Worm (Caenorhabditis elegans) whole organism, mixed stage, embryonic: Measurements from ENCODE around the gene ZC190.10.

ENCODE experiments used
- M03D4.4 ChIP-seq: sonication (generic microtip); optimal IDR thresholded peaks from 2 replicates; lab custom pipeline; 2017; ENCODE audit warnings: mild to moderate bottlenecking, missing genetic modification characterization, missing compliant biosample characterization
- bed-3 ChIP-seq: fragments of 200-800 bp; sonication (Bioruptor generic); optimal IDR thresholded peaks from 3 replicates; lab custom pipeline; 2018; ENCODE audit warnings: mild to moderate bottlenecking, missing genetic modification characterization, moderate library complexity, missing compliant biosample characterization
- blmp-1 ChIP-seq: fragments of 150-350 bp; optimal IDR thresholded peaks from 2 replicates; lab custom pipeline; 2014; ENCODE audit warnings: missing biosample characterization, missing genetic modification characterization
- ceh-39 ChIP-seq: fragments of 150-350 bp; optimal IDR thresholded peaks from 2 replicates; lab custom pipeline; 2014; ENCODE audit warnings: missing biosample characterization, missing genetic modification characterization
- ceh-43 ChIP-seq: fragments of 200-800 bp; sonication (Bioruptor generic); optimal IDR thresholded peaks from 2 replicates; lab custom pipeline; 2018; ENCODE audit warnings: mild to moderate bottlenecking, missing genetic modification characterization, moderate library complexity, missing compliant biosample characterization
- ces-1 ChIP-seq: fragments of 150-350 bp; optimal IDR thresholded peaks from 2 replicates; lab custom pipeline; 2014; ENCODE audit warnings: missing biosample characterization, missing genetic modification reagents, missing genetic modification characterization
- cnd-1 ChIP-seq: fragments of 200-800 bp; sonication (Bioruptor generic); optimal IDR thresholded peaks from 2 replicates; lab custom pipeline; 2018; ENCODE audit warnings: mild to moderate bottlenecking, missing genetic modification characterization, missing compliant biosample characterization
- drap-1 ChIP-seq: fragments of 200-800 bp; sonication (Bioruptor generic); optimal IDR thresholded peaks from 3 replicates; lab custom pipeline; 2018; ENCODE audit warnings: mild to moderate bottlenecking, missing genetic modification characterization, missing compliant biosample characterization
- elt-1 ChIP-seq: sonication (generic microtip); optimal IDR thresholded peaks from 2 replicates; lab custom pipeline; 2017; ENCODE audit warnings: missing genetic modification characterization, mild to moderate bottlenecking, missing compliant biosample characterization, antibody characterized with exemption, moderate library complexity, borderline replicate concordance; ENCODE audit not compliant: insufficient read depth
- elt-3 ChIP-seq: fragments of 150-350 bp; optimal IDR thresholded peaks from 2 replicates; lab custom pipeline; 2014; ENCODE audit warnings: missing biosample characterization, missing genetic modification characterization
- flh-1 ChIP-seq: fragments of 200-800 bp; sonication (Bioruptor generic); optimal IDR thresholded peaks from 2 replicates; lab custom pipeline; 2018; ENCODE audit warnings: mild to moderate bottlenecking, missing genetic modification characterization, moderate library complexity, missing compliant biosample characterization
- ham-2 ChIP-seq: fragments of 200-800 bp; sonication (Bioruptor generic); optimal IDR thresholded peaks from 2 replicates; lab custom pipeline; 2018; ENCODE audit warnings: mild to moderate bottlenecking, missing genetic modification characterization, missing compliant biosample characterization
- hlh-1 ChIP-seq: fragments of 150-350 bp; optimal IDR thresholded peaks from 2 replicates; lab custom pipeline; 2014; ENCODE audit warnings: missing biosample characterization, missing genetic modification reagents, missing genetic modification characterization
- lin-13 ChIP-seq: fragments of 150-350 bp; optimal IDR thresholded peaks from 2 replicates; lab custom pipeline; 2014; ENCODE audit warnings: missing biosample characterization, missing genetic modification characterization
- lsy-2 ChIP-seq: fragments of 150-350 bp; optimal IDR thresholded peaks from 2 replicates; lab custom pipeline; 2014; ENCODE audit warnings: missing biosample characterization, missing genetic modification characterization
- mab-5 ChIP-seq: fragments of 150-350 bp; optimal IDR thresholded peaks from 2 replicates; lab custom pipeline; 2014; ENCODE audit warnings: missing biosample characterization, missing genetic modification characterization
- mep-1 ChIP-seq: fragments of 150-350 bp; optimal IDR thresholded peaks from 2 replicates; lab custom pipeline; 2017; ENCODE audit warnings: missing biosample characterization, missing genetic modification reagents, missing genetic modification characterization, inconsistent platforms
- mls-2 ChIP-seq: sonication (generic microtip); optimal IDR thresholded peaks from 2 replicates; lab custom pipeline; 2016; ENCODE audit warnings: mild to moderate bottlenecking, missing genetic modification characterization, moderate library complexity, missing compliant biosample characterization
- nhr-12 ChIP-seq: fragments of 150-350 bp; optimal IDR thresholded peaks from 2 replicates; lab custom pipeline; 2014; ENCODE audit warnings: missing biosample characterization, missing genetic modification characterization
- nhr-2 ChIP-seq: fragments of 150-350 bp; optimal IDR thresholded peaks from 2 replicates; lab custom pipeline; 2014; ENCODE audit warnings: missing biosample characterization, missing genetic modification characterization
- nhr-237 ChIP-seq: fragments of 150-350 bp; optimal IDR thresholded peaks from 2 replicates; lab custom pipeline; 2014; ENCODE audit warnings: missing biosample characterization, missing genetic modification characterization
- nhr-28 ChIP-seq: fragments of 150-350 bp; optimal IDR thresholded peaks from 2 replicates; lab custom pipeline; 2014; ENCODE audit warnings: missing biosample characterization, missing genetic modification characterization
- nhr-76 ChIP-seq: sonication (generic microtip); optimal IDR thresholded peaks from 2 replicates; lab custom pipeline; 2017; ENCODE audit warnings: missing biosample characterization, missing genetic modification characterization
- sem-2 ChIP-seq: fragments of 200-800 bp; sonication (Bioruptor generic); optimal IDR thresholded peaks from 2 replicates; lab custom pipeline; 2018; ENCODE audit warnings: mild to moderate bottlenecking, missing genetic modification characterization, missing compliant biosample characterization
- tbx-8 ChIP-seq: fragments of 200-800 bp; sonication (Bioruptor generic); optimal IDR thresholded peaks from 2 replicates; lab custom pipeline; 2018; ENCODE audit warnings: mild to moderate bottlenecking, missing genetic modification characterization, moderate library complexity, missing compliant biosample characterization
- unc-120 ChIP-seq: sonication (generic microtip); optimal IDR thresholded peaks from 2 replicates; lab custom pipeline; 2017; ENCODE audit warnings: missing genetic modification characterization, missing compliant biosample characterization; ENCODE audit not compliant: poor library complexity, severe bottlenecking
- unc-39 ChIP-seq: fragments of 150-350 bp; optimal IDR thresholded peaks from 2 replicates; lab custom pipeline; 2014; ENCODE audit warnings: missing biosample characterization, missing genetic modification characterization
- unc-62 ChIP-seq: fragments of 150-350 bp; optimal IDR thresholded peaks from 2 replicates; lab custom pipeline; 2014; ENCODE audit warnings: missing biosample characterization, missing genetic modification reagents, missing genetic modification characterization
- ztf-11 ChIP-seq: fragments of 150-350 bp; optimal IDR thresholded peaks from 2 replicates; lab custom pipeline; 2014; ENCODE audit warnings: missing biosample characterization, missing genetic modification characterization

Gene ZC190.10

DNA sequence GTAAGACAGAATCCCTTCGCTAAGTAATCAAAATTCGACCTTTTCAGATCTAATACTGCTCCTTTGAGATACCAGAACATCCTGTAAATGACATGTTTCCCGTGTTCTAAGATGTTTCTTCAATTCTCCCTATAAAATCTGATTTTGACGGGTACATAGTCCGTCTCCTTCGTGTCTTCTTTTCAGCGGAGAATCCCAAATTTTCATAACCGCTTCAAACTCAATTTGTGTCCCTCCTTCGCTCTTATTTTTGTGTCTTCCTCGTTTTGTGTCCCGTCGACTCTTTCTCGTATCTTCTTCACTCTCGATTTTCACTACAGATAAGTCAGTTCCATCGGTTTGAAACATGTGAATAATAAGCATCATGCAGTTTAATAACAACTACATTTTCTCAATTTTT is 20.1 kb upstream of the ZC190.10 start, which contains the start of gene glr-5:
Gene glr-5, plus strand, starts transcription at position 321 of the 400 bp plus-strand sequence.
- TF ChIP-seq ces-1 (GFP tag; lab: Kevin White, UChicago) = peak; percentile 86
- TF ChIP-seq nhr-2 (tag; lab: Kevin White, UChicago) = no peak
- TF ChIP-seq ztf-11 (tag; lab: Kevin White, UChicago) = no peak

DNA sequence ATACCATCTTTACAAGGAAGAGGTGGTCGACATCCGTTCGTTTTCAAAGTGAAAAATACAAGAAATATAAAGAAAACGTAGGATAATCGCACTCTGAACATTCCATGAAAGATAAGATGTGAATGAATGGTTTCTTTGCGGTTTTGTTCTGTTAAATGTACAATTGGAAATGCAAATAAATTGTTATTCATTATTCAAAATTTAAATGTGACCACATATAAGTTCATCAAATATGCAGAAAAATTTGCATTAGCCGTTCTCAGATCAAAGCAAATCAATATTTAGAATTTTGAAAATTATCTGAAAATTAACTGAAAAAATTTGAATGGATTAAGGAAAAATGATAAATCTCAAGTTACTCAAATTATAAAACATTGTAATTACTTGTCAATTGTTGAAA is 15.8 kb upstream of the ZC190.10 start, which contains the start of gene ZC178.2:
Gene ZC178.2, minus strand, starts transcription at position 101 of the 400 bp plus-strand sequence.
- no peak for TF ChIP-seq nhr-237
- no peak for TF ChIP-seq unc-39 (tag; lab: Kevin White, UChicago)
- no peak for TF ChIP-seq ham-2 (GFP tag; lab: Kevin White, UChicago)
- TF ChIP-seq lsy-2 (tag; lab: Kevin White, UChicago) = no peak
- no peak for TF ChIP-seq drap-1 (GFP tag; lab: Kevin White, UChicago)
- TF ChIP-seq flh-1 (GFP tag; lab: Kevin White, UChicago) = no peak
- no peak for TF ChIP-seq unc-62
- TF ChIP-seq lin-13 (tag; lab: Kevin White, UChicago) = no peak
- TF ChIP-seq ces-1 (GFP tag; lab: Kevin White, UChicago) = no peak
- no peak for TF ChIP-seq bed-3 (GFP tag; lab: Kevin White, UChicago)
- TF ChIP-seq nhr-28 (tag; lab: Kevin White, UChicago) = no peak
- no peak for TF ChIP-seq sem-2 (GFP tag; lab: Kevin White, UChicago)

DNA sequence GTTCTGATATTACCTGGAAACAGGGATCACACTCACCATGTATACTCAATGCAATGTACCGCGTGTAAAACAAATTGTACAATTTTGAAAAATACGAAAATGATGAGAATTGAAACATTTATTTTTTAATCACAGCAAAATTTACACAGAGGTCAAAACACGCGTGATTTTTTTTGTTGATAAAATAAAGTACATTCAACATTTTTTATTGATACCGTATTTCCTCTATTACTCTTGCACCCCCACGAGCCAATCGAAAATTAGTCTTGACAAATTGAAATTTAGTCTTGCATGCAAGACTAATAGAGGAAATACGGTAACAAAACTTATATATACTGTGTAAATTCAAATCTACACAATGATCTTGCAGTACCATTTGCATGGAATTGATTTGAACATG is 8.4 kb downstream of the ZC190.10 start, which contains the start of gene ZC190.8:
Gene ZC190.8, minus strand, starts transcription at position 101 of the 400 bp plus-strand sequence.
- TF ChIP-seq nhr-12 (tag; lab: Kevin White, UChicago) = no peak
- TF ChIP-seq nhr-76 (tag; lab: Kevin White, UChicago) = no peak
- TF ChIP-seq elt-3 (tag; lab: Kevin White, UChicago) = no peak
- no peak for TF ChIP-seq M03D4.4 (tag; lab: Kevin White, UChicago)
- TF ChIP-seq mep-1 = no peak
- no peak for TF ChIP-seq lin-13 (tag; lab: Kevin White, UChicago)
- no peak for TF ChIP-seq unc-120
- no peak for TF ChIP-seq ceh-39 (tag; lab: Kevin White, UChicago)
- no peak for TF ChIP-seq mab-5 (tag; lab: Kevin White, UChicago)
- TF ChIP-seq ztf-11 (tag; lab: Kevin White, UChicago) = no peak
- no peak for TF ChIP-seq flh-1 (GFP tag; lab: Kevin White, UChicago)
- no peak for TF ChIP-seq drap-1 (GFP tag; lab: Kevin White, UChicago)
- TF ChIP-seq unc-62 = no peak
- TF ChIP-seq lsy-2 (tag; lab: Kevin White, UChicago) = no peak
- TF ChIP-seq hlh-1 (tag; lab: Kevin White, UChicago) = no peak
- TF ChIP-seq elt-1 (tag; lab: Kevin White, UChicago) = no peak
- no peak for TF ChIP-seq cnd-1 (tag; lab: Kevin White, UChicago)

DNA sequence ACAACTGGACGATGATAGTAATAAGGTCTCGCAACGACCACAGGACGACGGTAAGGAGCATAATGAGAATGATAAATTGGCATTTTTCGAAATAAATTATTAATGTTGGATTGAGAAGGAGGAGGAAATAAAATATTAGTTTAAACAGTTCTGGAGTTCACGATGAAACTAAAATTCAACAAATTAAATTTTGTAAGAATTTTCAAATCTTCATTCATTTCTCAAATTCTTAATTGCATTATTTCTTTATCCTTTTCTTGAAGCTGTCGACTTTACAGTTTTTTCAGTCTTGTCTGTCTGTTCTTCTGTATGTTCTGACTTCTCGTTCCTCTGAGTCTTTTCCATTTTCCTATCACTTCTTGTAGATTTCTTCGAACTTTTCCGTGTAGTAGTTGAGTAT is 9.4 kb downstream of the ZC190.10 start, which contains the start of gene ZC190.7:
Gene ZC190.7, minus strand, starts transcription at position 101 of the 400 bp plus-strand sequence.
- no peak for TF ChIP-seq M03D4.4 (tag; lab: Kevin White, UChicago)
- no peak for TF ChIP-seq mls-2 (tag; lab: Kevin White, UChicago)
- no peak for TF ChIP-seq drap-1 (GFP tag; lab: Kevin White, UChicago)

DNA sequence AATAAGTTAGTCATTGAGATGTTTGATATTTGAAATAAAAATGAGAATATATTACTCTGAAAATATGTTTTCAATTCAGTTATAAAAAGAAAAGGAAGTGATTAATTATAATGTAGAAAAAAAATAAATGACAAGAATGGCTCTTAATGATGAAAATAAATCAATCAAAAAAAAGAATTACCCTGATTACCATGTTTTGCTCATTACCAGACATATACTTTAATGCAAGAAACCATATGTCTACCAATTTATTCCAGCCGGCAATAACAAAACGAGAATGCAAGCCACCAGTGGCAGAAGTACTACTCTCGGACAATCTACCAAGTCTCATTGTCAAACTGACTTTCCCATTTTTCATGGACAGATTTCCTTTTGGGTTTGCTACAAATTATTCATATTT is 12.3 kb downstream of the ZC190.10 start:
- TF ChIP-seq M03D4.4 (tag; lab: Kevin White, UChicago) = no peak
- TF ChIP-seq mls-2 (tag; lab: Kevin White, UChicago) = no peak
- no peak for TF ChIP-seq ces-1 (GFP tag; lab: Kevin White, UChicago)
- no peak for TF ChIP-seq lsy-2 (tag; lab: Kevin White, UChicago)
- TF ChIP-seq nhr-237 = no peak
- no peak for TF ChIP-seq mep-1
- TF ChIP-seq lin-13 (tag; lab: Kevin White, UChicago) = no peak
- TF ChIP-seq drap-1 (GFP tag; lab: Kevin White, UChicago) = no peak
- no peak for TF ChIP-seq elt-3 (tag; lab: Kevin White, UChicago)
- TF ChIP-seq bed-3 (GFP tag; lab: Kevin White, UChicago) = no peak
- TF ChIP-seq ceh-43 = no peak
- TF ChIP-seq blmp-1 (tag; lab: Kevin White, UChicago) = no peak
- TF ChIP-seq flh-1 (GFP tag; lab: Kevin White, UChicago) = no peak

DNA sequence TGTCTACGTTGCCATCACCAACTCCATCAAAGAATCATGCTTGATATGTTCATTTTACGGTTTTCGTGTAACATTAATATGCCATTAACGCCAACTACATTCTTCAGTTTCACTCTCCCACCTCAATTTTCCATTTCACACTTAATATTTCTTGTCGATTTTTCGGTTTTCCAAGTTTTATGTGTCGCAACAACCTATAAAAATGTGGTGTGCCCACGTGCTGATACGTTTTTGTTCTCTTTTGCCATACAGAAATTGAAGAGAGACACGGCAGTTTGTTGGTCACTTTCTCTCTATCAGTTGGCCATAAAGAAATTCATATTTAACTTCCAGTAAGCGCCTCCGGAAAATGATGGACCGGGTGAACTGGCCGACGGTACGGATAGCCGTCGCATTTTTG is 13.4 kb downstream of the ZC190.10 start, which contains the start of gene cln-3.3:
Gene cln-3.3, plus strand, starts transcription at position 334 of the 400 bp plus-strand sequence.
- TF ChIP-seq tbx-8 (GFP tag; lab: Kevin White, UChicago) = no peak
- TF ChIP-seq blmp-1 (tag; lab: Kevin White, UChicago) = no peak
- no peak for TF ChIP-seq lin-13 (tag; lab: Kevin White, UChicago)
- TF ChIP-seq mab-5 (tag; lab: Kevin White, UChicago) = no peak
- TF ChIP-seq bed-3 (GFP tag; lab: Kevin White, UChicago) = no peak
- no peak for TF ChIP-seq ceh-39 (tag; lab: Kevin White, UChicago)
- TF ChIP-seq ztf-11 (tag; lab: Kevin White, UChicago) = no peak
- TF ChIP-seq unc-120 = no peak
